Worm (Caenorhabditis elegans) whole organism, early embryonic: ENCODE data around the gene spp-27.

Source experiments
- F13C5.2 ChIP-seq: sonication (generic microtip); optimal IDR thresholded peaks from 2 replicates; lab custom pipeline; 2017; ENCODE audit warnings: mild to moderate bottlenecking, missing genetic modification characterization, inconsistent platforms, missing compliant biosample characterization
- ama-1 ChIP-seq: fragments of 150-350 bp; optimal IDR thresholded peaks from 2 replicates; lab custom pipeline; 2014
- hnd-1 ChIP-seq: sonication (generic microtip); optimal IDR thresholded peaks from 2 replicates; lab custom pipeline; 2016; ENCODE audit warnings: missing genetic modification characterization, missing compliant biosample characterization
- tra-4 ChIP-seq: sonication (generic microtip); optimal IDR thresholded peaks from 2 replicates; lab custom pipeline; 2017; ENCODE audit warnings: missing genetic modification characterization, missing compliant biosample characterization

- no peak for TF ChIP-seq tra-4
- no peak for TF ChIP-seq hnd-1 (tag; lab: Kevin White, UChicago)
- TF ChIP-seq F13C5.2: no peak
- TF ChIP-seq ama-1 (lab: Kevin White, UChicago): no peak
Observed at ce11 chrV:6575406-6576130, 18.6 kb upstream of the spp-27 start, which contains the start of gene fut-2.
